Fruit fly (Drosophila melanogaster) whole organism, embryonic: Measurements from ENCODE around the gene CG32713.
A peak's percentile ranks its signal among the peaks of the same experiment; 100 is the strongest.

Source experiments
- Bteb2 ChIP-seq: fragments of 200-800 bp; sonication (Bioruptor generic); optimal IDR thresholded peaks from 2 replicates; lab custom pipeline; 2016; ENCODE audit warnings: missing biosample characterization, missing genetic modification characterization
- CG10462 ChIP-seq: fragments of 200-800 bp; sonication (Bioruptor generic); optimal IDR thresholded peaks from 2 replicates; lab custom pipeline; 2016; ENCODE audit warnings: missing biosample characterization, missing genetic modification characterization
- CG11560 ChIP-seq: fragments of 200-800 bp; sonication (Bioruptor generic); IDR thresholded peaks from 3 replicates; pipeline ENCODE4 v1.3.6; 2022; ENCODE audit warnings: missing biosample characterization, missing genetic modification characterization
- CG12104 ChIP-seq: fragments of 200-800 bp; sonication (Bioruptor generic); optimal IDR thresholded peaks from 3 replicates; lab custom pipeline; 2016; ENCODE audit warnings: missing biosample characterization, missing genetic modification characterization
- CG1233 ChIP-seq: fragments of 200-800 bp; sonication (Bioruptor generic); optimal IDR thresholded peaks from 4 replicates; lab custom pipeline; 2018; ENCODE audit warnings: missing biosample characterization, mild to moderate bottlenecking, missing genetic modification characterization
- CG14050 ChIP-seq: fragments of 200-800 bp; sonication (Bioruptor generic); IDR thresholded peaks from 3 replicates; pipeline ENCODE4 v1.3.6; 2022; ENCODE audit warnings: missing biosample characterization, missing genetic modification characterization
- CG1529 ChIP-seq: fragments of 200-800 bp; sonication (Bioruptor generic); optimal IDR thresholded peaks from 3 replicates; lab custom pipeline; 2018; ENCODE audit warnings: missing biosample characterization, missing genetic modification characterization
- CG1602 ChIP-seq: fragments of 200-800 bp; sonication (Bioruptor generic); optimal IDR thresholded peaks from 3 replicates; lab custom pipeline; 2016; ENCODE audit warnings: missing biosample characterization, missing genetic modification characterization
- CG16813 ChIP-seq: fragments of 200-800 bp; sonication (Bioruptor generic); IDR thresholded peaks from 3 replicates; pipeline ENCODE4 v1.3.6; 2022; ENCODE audit warnings: missing biosample characterization, missing genetic modification characterization; ENCODE audit not compliant: partially characterized antibody
- CG17359 ChIP-seq: fragments of 200-800 bp; sonication (Bioruptor generic); optimal IDR thresholded peaks from 3 replicates; lab custom pipeline; 2018; ENCODE audit warnings: missing biosample characterization, mild to moderate bottlenecking, missing genetic modification characterization, moderate library complexity
- CG18262 ChIP-seq: fragments of 200-800 bp; optimal IDR thresholded peaks from 3 replicates; lab custom pipeline; 2019; ENCODE audit warnings: missing biosample characterization, mild to moderate bottlenecking, missing genetic modification characterization, moderate library complexity
- CG2678 ChIP-seq: fragments of 200-800 bp; sonication (Bioruptor generic); optimal IDR thresholded peaks from 3 replicates; lab custom pipeline; 2019; ENCODE audit warnings: missing biosample characterization, mild to moderate bottlenecking, missing genetic modification characterization, moderate library complexity
- CG2875 ChIP-seq: fragments of 200-800 bp; sonication (Bioruptor generic); optimal IDR thresholded peaks from 2 replicates; lab custom pipeline; 2017; ENCODE audit warnings: missing biosample characterization, mild to moderate bottlenecking, missing genetic modification characterization, missing genetic modification reagents
- CG30431 ChIP-seq: fragments of 200-800 bp; sonication (Bioruptor generic); optimal IDR thresholded peaks from 2 replicates; lab custom pipeline; 2017; ENCODE audit warnings: missing biosample characterization, missing genetic modification characterization
- CG3281 ChIP-seq: fragments of 200-800 bp; sonication (Bioruptor generic); optimal IDR thresholded peaks from 3 replicates; lab custom pipeline; 2017; ENCODE audit warnings: missing biosample characterization, mild to moderate bottlenecking, missing genetic modification characterization
- CG4707 ChIP-seq: fragments of 200-800 bp; sonication (Bioruptor generic); optimal IDR thresholded peaks from 2 replicates; lab custom pipeline; 2018; ENCODE audit warnings: missing biosample characterization, mild to moderate bottlenecking, missing genetic modification characterization, moderate library complexity
- CG5180 ChIP-seq: fragments of 200-800 bp; sonication (Bioruptor generic); optimal IDR thresholded peaks from 3 replicates; lab custom pipeline; 2017; ENCODE audit warnings: missing biosample characterization, missing genetic modification characterization, mild to moderate bottlenecking, moderate library complexity, missing genetic modification reagents
- CG6765 ChIP-seq: fragments of 200-800 bp; sonication (Bioruptor generic); optimal IDR thresholded peaks from 3 replicates; lab custom pipeline; 2017; ENCODE audit warnings: missing biosample characterization, mild to moderate bottlenecking, missing genetic modification characterization
- CG6791 ChIP-seq: fragments of 200-800 bp; sonication (Bioruptor generic); IDR thresholded peaks from 3 replicates; pipeline ENCODE4 v1.3.6; 2022; ENCODE audit warnings: missing biosample characterization, missing genetic modification characterization; ENCODE audit not compliant: partially characterized antibody
- CG7556 ChIP-seq: fragments of 200-800 bp; sonication (Bioruptor generic); optimal IDR thresholded peaks from 2 replicates; lab custom pipeline; 2017; ENCODE audit warnings: missing biosample characterization, mild to moderate bottlenecking, missing genetic modification characterization
- CG8089 ChIP-seq: fragments of 200-800 bp; sonication (Bioruptor generic); optimal IDR thresholded peaks from 3 replicates; lab custom pipeline; 2016; ENCODE audit warnings: missing biosample characterization, missing genetic modification characterization
- CG8388 ChIP-seq: fragments of 200-800 bp; sonication (Bioruptor generic); optimal IDR thresholded peaks from 2 replicates; lab custom pipeline; 2019; ENCODE audit warnings: missing biosample characterization, mild to moderate bottlenecking, missing genetic modification characterization, moderate library complexity
- CG9797 ChIP-seq: fragments of 200-800 bp; sonication (Bioruptor generic); optimal IDR thresholded peaks from 3 replicates; lab custom pipeline; 2018; ENCODE audit warnings: missing biosample characterization, mild to moderate bottlenecking, missing genetic modification characterization
- Dbx ChIP-seq: fragments of 200-800 bp; sonication (Bioruptor generic); IDR thresholded peaks from 3 replicates; pipeline ENCODE4 v1.3.6; 2022; ENCODE audit warnings: missing biosample characterization, missing genetic modification characterization
- Dp ChIP-seq: fragments of 200-800 bp; sonication (Bioruptor generic); optimal IDR thresholded peaks from 2 replicates; lab custom pipeline; 2018; ENCODE audit warnings: missing biosample characterization, mild to moderate bottlenecking, missing genetic modification characterization, moderate library complexity
- Eip74EF ChIP-seq, 2 experiments: fragments of 200-800 bp in 1 of 2; fragments of >200 bp in 1 of 2; sonication (Bioruptor generic) in 1 of 2; optimal IDR thresholded peaks; 2 replicates each; lab custom pipeline; 2017 to 2019; ENCODE audit warnings: missing biosample characterization in 2 of 2, missing genetic modification characterization in 2 of 2, mild to moderate bottlenecking in 1 of 2, moderate library complexity in 1 of 2
- H15 ChIP-seq: fragments of 200-800 bp; sonication (Bioruptor generic); IDR thresholded peaks from 3 replicates; pipeline ENCODE4 v1.3.6; 2022; ENCODE audit warnings: missing biosample characterization, missing genetic modification characterization
- HmgZ ChIP-seq: fragments of 200-800 bp; sonication (Bioruptor generic); optimal IDR thresholded peaks from 2 replicates; lab custom pipeline; 2018; ENCODE audit warnings: missing biosample characterization, mild to moderate bottlenecking, missing genetic modification characterization
- MBD-R2 ChIP-seq: fragments of 200-800 bp; sonication (Bioruptor generic); IDR thresholded peaks from 2 replicates; pipeline ENCODE4 v1.3.6; 2022; ENCODE audit warnings: missing biosample characterization, missing genetic modification characterization
- Nf-YA ChIP-seq: fragments of 200-800 bp; sonication (Bioruptor generic); IDR thresholded peaks from 2 replicates; pipeline ENCODE4 v1.3.6; 2022; ENCODE audit warnings: missing biosample characterization, missing genetic modification characterization
- Opbp ChIP-seq: fragments of 200-800 bp; sonication (Bioruptor generic); IDR thresholded peaks from 3 replicates; pipeline ENCODE4 v1.3.6; 2022; ENCODE audit warnings: missing biosample characterization, missing genetic modification characterization; ENCODE audit not compliant: partially characterized antibody
- Sox102F ChIP-seq: fragments of 200-800 bp; sonication (Bioruptor generic); optimal IDR thresholded peaks from 2 replicates; lab custom pipeline; 2018; ENCODE audit warnings: missing biosample characterization, mild to moderate bottlenecking, missing genetic modification characterization, moderate library complexity
- Taf1 ChIP-seq: fragments of 200-800 bp; sonication (Bioruptor generic); IDR thresholded peaks from 2 replicates; pipeline ENCODE4 v1.3.6; 2022; ENCODE audit warnings: missing biosample characterization, missing genetic modification characterization
- cad ChIP-seq: fragments of >200 bp; optimal IDR thresholded peaks from 2 replicates; lab custom pipeline; 2017; ENCODE audit warnings: missing biosample characterization, missing genetic modification characterization
- cg ChIP-seq: fragments of 200-800 bp; sonication (Bioruptor generic); optimal IDR thresholded peaks from 3 replicates; lab custom pipeline; 2019; ENCODE audit warnings: missing biosample characterization, mild to moderate bottlenecking, missing genetic modification characterization, moderate library complexity
- crc ChIP-seq: fragments of 200-800 bp; sonication (Bioruptor generic); optimal IDR thresholded peaks from 2 replicates; lab custom pipeline; 2016; ENCODE audit warnings: missing biosample characterization, missing genetic modification characterization
- eve ChIP-seq, 2 experiments: fragments of >200 bp; optimal IDR thresholded peaks; 2 replicates each; lab custom pipeline; 2017; ENCODE audit warnings: missing biosample characterization in 2 of 2, missing genetic modification characterization in 2 of 2
- ken ChIP-seq: fragments of 200-800 bp; sonication (Bioruptor generic); IDR thresholded peaks from 3 replicates; pipeline ENCODE4 v1.3.6; 2022; ENCODE audit warnings: missing biosample characterization, missing genetic modification characterization
- lab ChIP-seq: fragments of 200-800 bp; sonication (Bioruptor generic); optimal IDR thresholded peaks from 3 replicates; lab custom pipeline; 2017; ENCODE audit warnings: missing biosample characterization, missing genetic modification characterization, mild to moderate bottlenecking, moderate library complexity, missing genetic modification reagents
- pan ChIP-seq, 4 experiments: fragments of >200 bp in 3 of 4; fragments of 200-800 bp in 1 of 4; sonication (Bioruptor generic) in 1 of 4; optimal IDR thresholded peaks in 3 of 4; IDR thresholded peaks in 1 of 4; 2 replicates each; pipeline versions ENCODE4 v1.3.6 to Lab custom; 2017 to 2022; ENCODE audit warnings: missing biosample characterization in 2 of 4, missing genetic modification characterization in 2 of 4, mixed read lengths in 1 of 4
- phol ChIP-seq: fragments of 200-800 bp; sonication (Bioruptor generic); optimal IDR thresholded peaks from 3 replicates; lab custom pipeline; 2018; ENCODE audit warnings: missing biosample characterization, mild to moderate bottlenecking, missing genetic modification characterization, moderate library complexity
- seq ChIP-seq: fragments of 200-800 bp; sonication (Bioruptor generic); IDR thresholded peaks from 2 replicates; pipeline ENCODE4 v1.3.6; 2022; ENCODE audit warnings: missing biosample characterization, missing genetic modification characterization
- slou ChIP-seq: fragments of 200-800 bp; sonication (Bioruptor generic); optimal IDR thresholded peaks from 3 replicates; lab custom pipeline; 2016; ENCODE audit warnings: missing biosample characterization, missing genetic modification characterization
- tin ChIP-seq: fragments of 200-800 bp; sonication (Bioruptor generic); optimal IDR thresholded peaks from 3 replicates; lab custom pipeline; 2016; ENCODE audit warnings: missing biosample characterization, missing genetic modification characterization
- tna ChIP-seq: fragments of 200-800 bp; sonication (Bioruptor generic); IDR thresholded peaks from 2 replicates; pipeline ENCODE4 v1.3.6; 2022; ENCODE audit warnings: missing biosample characterization, missing genetic modification characterization; ENCODE audit not compliant: partially characterized antibody
- yki ChIP-seq: fragments of >200 bp; optimal IDR thresholded peaks from 3 replicates; lab custom pipeline; 2018
- z ChIP-seq: fragments of 200-800 bp; sonication (Bioruptor generic); IDR thresholded peaks from 3 replicates; pipeline ENCODE4 v1.3.6; 2022; ENCODE audit warnings: missing biosample characterization, missing genetic modification characterization
- zen2 ChIP-seq: fragments of 200-800 bp; sonication (Bioruptor generic); IDR thresholded peaks from 3 replicates; pipeline ENCODE4 v1.3.6; 2022; ENCODE audit warnings: missing biosample characterization, missing genetic modification characterization; ENCODE audit not compliant: partially characterized antibody

Gene CG32713

DNA sequence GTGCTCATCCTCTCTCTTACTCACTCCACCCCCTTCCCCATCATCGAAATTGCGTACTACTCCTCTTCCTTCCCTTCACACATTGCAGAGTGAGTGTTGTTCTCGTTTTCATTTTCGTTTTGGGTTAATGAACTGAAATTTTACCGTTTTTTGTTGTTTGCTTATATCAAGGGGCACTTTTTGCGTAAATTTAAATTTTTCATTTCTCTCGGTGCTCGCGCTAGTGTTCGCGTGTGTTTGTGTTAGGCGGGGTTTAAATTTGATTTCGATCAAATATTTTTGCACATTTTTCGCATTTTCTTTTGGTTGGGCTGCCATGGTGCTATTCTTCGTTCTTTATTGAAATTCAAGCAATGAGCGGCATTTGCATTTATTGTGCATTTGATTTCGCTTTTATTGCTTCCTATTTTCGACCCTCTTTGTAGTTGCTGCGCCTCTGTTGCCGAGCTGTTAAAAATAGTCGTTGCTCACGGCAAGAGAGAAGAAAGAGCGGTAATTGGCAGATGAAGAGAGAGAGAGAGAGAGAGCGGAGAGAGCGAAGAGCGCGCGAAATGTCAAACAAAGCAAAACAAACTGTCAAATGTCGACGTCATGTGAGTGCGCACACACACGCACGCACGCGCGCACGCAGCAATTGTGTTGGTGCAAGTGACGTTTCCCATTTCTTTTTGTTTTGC lies 36.5 kb downstream of the CG32713 start (continued):
- TF ChIP-seq CG11560 (tag; lab: Robert Waterston, UW) (no peak), CG7556 (GFP tag; lab: Kevin White, UChicago) (no peak), ken (GFP tag; lab: Robert Waterston, UW) (peak; percentile 50; the same call in 1 of the 3 replicates), Opbp (GFP tag; lab: Robert Waterston, UW) (no peak), Sox102F (GFP tag; lab: Kevin White, UChicago) (no peak), CG4707 (no peak), CG8089 (GFP tag; lab: Kevin White, UChicago) (no peak), lab (no peak), CG2875 (GFP tag; lab: Kevin White, UChicago) (no peak), cad (GFP tag; lab: Kevin White, UChicago) (peak; percentile 44), CG17359 (tag; lab: Kevin White, UChicago) (no peak), Nf-YA (GFP tag; lab: Robert Waterston, UW) (no peak), slou (no peak), CG9797 (no peak), Bteb2 (GFP tag; lab: Kevin White, UChicago) (no peak), HmgZ (tag; lab: Kevin White, UChicago) (no peak), tna (no peak), CG6791 (GFP tag; lab: Robert Waterston, UW) (no peak), CG16813 (GFP tag; lab: Robert Waterston, UW) (peak; percentile 29; the same call in 1 of the 3 replicates), CG14050 (GFP tag; lab: Robert Waterston, UW) (no peak), pan (optimal IDR thresholded peaks at IDR 0.05; lab: Kevin White, UChicago) (no peak), pan (GFP tag; optimal IDR thresholded peaks at IDR 0.05 in 1 of 2, IDR thresholded peaks at IDR 0.05 in 1 of 2) (peak in 1 of 2 experiments; percentile 9), CG2678 (tag; lab: Kevin White, UChicago) (no peak), Eip74EF (GFP tag; optimal IDR thresholded peaks at IDR 0.05; lab: Kevin White, UChicago) (peak in 1 of 2 experiments; percentile 2), Dbx (GFP tag; lab: Robert Waterston, UW) (peak; percentile 34; the same call in 1 of the 3 replicates), crc (GFP tag; lab: Kevin White, UChicago) (no peak), CG18262 (tag; lab: Kevin White, UChicago) (no peak), Dp (no peak), CG1529 (GFP tag; lab: Kevin White, UChicago) (peak; percentile 23), MBD-R2 (GFP tag; lab: Robert Waterston, UW) (0 out of 2 replicates have a peak, but pooled peaks have one; percentile 22), CG1233 (GFP tag; lab: Kevin White, UChicago) (no peak), phol (no peak), CG10462 (no peak), z (GFP tag; lab: Robert Waterston, UW) (0 out of 3 replicates have a peak, but pooled peaks have one; percentile 14), Taf1 (no peak), CG30431 (GFP tag; lab: Kevin White, UChicago) (no peak), yki (lab: Kevin White, UChicago) (peak; percentile 99), CG12104 (GFP tag; lab: Kevin White, UChicago) (no peak), seq (GFP tag; lab: Robert Waterston, UW) (no peak), CG8388 (GFP tag; lab: Kevin White, UChicago) (no peak), CG6765 (GFP tag; lab: Kevin White, UChicago) (no peak), cg (GFP tag; lab: Kevin White, UChicago) (peak; percentile 85), CG5180 (GFP tag; lab: Kevin White, UChicago) (peak; percentile 19), CG1602 (GFP tag; lab: Kevin White, UChicago) (no peak), tin (GFP tag; lab: Kevin White, UChicago) (no peak), zen2 (GFP tag; lab: Robert Waterston, UW) (no peak), H15 (GFP tag; lab: Robert Waterston, UW) (no peak), CG3281 (GFP tag; lab: Kevin White, UChicago) (no peak), eve (GFP tag; optimal IDR thresholded peaks at IDR 0.05; lab: Kevin White, UChicago) (peak in 1 of 2 experiments; percentile 68)
